Fruit fly (Drosophila melanogaster): Measurements from ENCODE around the gene atk.

The atk gene

DNA sequence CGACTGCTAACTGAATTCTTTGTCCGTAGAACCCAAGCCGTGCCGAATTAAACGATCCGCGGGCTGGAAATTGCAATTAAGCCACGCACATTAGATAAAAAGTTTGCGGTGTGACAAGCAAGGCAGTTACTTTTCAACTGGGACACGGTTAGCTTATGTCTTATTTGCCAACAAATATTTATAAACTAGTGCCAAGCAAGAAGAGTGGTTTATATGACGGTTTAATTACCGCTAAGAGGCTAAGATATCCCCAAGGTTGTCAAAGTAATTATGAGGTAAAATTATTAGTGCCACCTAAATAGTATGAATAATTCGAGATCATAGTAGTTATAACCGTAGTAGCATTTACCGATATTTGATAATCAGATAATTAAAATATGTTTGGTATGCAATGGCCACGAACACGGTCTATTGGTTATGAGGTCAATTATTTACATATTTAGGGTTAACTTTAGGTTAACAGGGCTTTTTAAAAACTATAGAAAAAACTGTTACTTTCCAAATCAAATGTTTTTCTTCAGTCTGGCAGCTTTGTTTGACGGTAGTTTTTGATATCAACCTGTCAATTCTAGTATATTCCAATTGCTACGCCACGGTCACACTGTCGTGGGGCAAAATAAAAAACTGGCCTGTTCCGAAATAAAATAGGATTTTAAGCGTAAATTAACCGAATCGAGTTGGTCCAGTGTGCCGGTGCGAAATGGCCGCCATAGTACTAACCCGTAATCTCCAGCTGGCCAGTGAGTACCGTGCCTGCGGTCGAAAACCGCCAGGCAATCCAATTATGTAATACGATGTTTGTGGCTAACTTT is 30.3 kb upstream of the atk start, which contains the start of gene ZnT77C (continued):
- TF ChIP-seq CG17361 (GFP tag; IDR thresholded peaks at IDR 0.05): 0 out of 3 replicates have a peak, but pooled peaks have one; percentile 31
- TF ChIP-seq HmgD (GFP tag; optimal IDR thresholded peaks at IDR 0.05): no peak
- TF ChIP-seq Hr3 (GFP tag; optimal IDR thresholded peaks at IDR 0.05): no peak
- TF ChIP-seq Rfx (GFP tag; IDR thresholded peaks at IDR 0.05): no peak
- no peak for TF ChIP-seq jing (GFP tag; optimal IDR thresholded peaks at IDR 0.05)
- no peak for TF ChIP-seq NFAT (GFP tag; IDR thresholded peaks at IDR 0.05)
- TF ChIP-seq NC2β (GFP tag; optimal IDR thresholded peaks at IDR 0.05): no peak
- no peak for TF ChIP-seq H15 (GFP tag; IDR thresholded peaks at IDR 0.05)
- no peak for TF ChIP-seq nom (GFP tag; optimal IDR thresholded peaks at IDR 0.05)
- no peak for TF ChIP-seq CG14860 (GFP tag; IDR thresholded peaks at IDR 0.05; ENCODE audit: partially characterized antibody)
- TF ChIP-seq pan (optimal IDR thresholded peaks at IDR 0.05): no peak
- TF ChIP-seq pan (GFP tag; optimal IDR thresholded peaks at IDR 0.05 in 1 of 2, IDR thresholded peaks at IDR 0.05 in 1 of 2): no peak
- TF ChIP-seq CG2120 (GFP tag; optimal IDR thresholded peaks at IDR 0.05): peak; percentile 32
- no peak for TF ChIP-seq CG1233 (GFP tag; optimal IDR thresholded peaks at IDR 0.05)
- no peak for TF ChIP-seq fru (optimal IDR thresholded peaks at IDR 0.05)
- TF ChIP-seq ken (GFP tag; IDR thresholded peaks at IDR 0.05): no peak
- no peak for TF ChIP-seq Xbp1 (GFP tag; optimal IDR thresholded peaks at IDR 0.05)
- peak; percentile 25 for TF ChIP-seq B-H2 (GFP tag; optimal IDR thresholded peaks at IDR 0.05)
- no peak for TF ChIP-seq Adf1 (GFP tag; IDR thresholded peaks at IDR 0.05)
- no peak for TF ChIP-seq prd (optimal IDR thresholded peaks at IDR 0.05)
- TF ChIP-seq prd (GFP tag; IDR thresholded peaks at IDR 0.05): no peak
- TF ChIP-seq CG5953 (GFP tag; IDR thresholded peaks at IDR 0.05): no peak
- no peak for TF ChIP-seq Kr (GFP tag; optimal IDR thresholded peaks at IDR 0.05)
- no peak for TF ChIP-seq ase (GFP tag; IDR thresholded peaks at IDR 0.05)
- TF ChIP-seq danr (GFP tag; IDR thresholded peaks at IDR 0.05): no peak
- TF ChIP-seq E2f2 (GFP tag; IDR thresholded peaks at IDR 0.05): peak; percentile 50
- TF ChIP-seq Nf-YA (GFP tag; IDR thresholded peaks at IDR 0.05): no peak
- TF ChIP-seq Lhr (GFP tag; optimal IDR thresholded peaks at IDR 0.05): peak; percentile 79
- no peak for TF ChIP-seq ash1 (GFP tag; optimal IDR thresholded peaks at IDR 0.05)
- TF ChIP-seq chinmo (GFP tag; IDR thresholded peaks at IDR 0.05; ENCODE audit: partially characterized antibody): no peak
- no peak for TF ChIP-seq CG10431 (GFP tag; optimal IDR thresholded peaks at IDR 0.05)
- no peak for TF ChIP-seq klu (GFP tag; IDR thresholded peaks at IDR 0.05)
- no peak for TF ChIP-seq Mad (GFP tag; optimal IDR thresholded peaks at IDR 0.05)
- no peak for TF ChIP-seq vvl (GFP tag; IDR thresholded peaks at IDR 0.05)
- TF ChIP-seq her (GFP tag; optimal IDR thresholded peaks at IDR 0.05): no peak
- no peak for TF ChIP-seq sna (GFP tag; IDR thresholded peaks at IDR 0.05; ENCODE audit: partially characterized antibody)
- TF ChIP-seq Xrp1 (GFP tag; IDR thresholded peaks at IDR 0.05): no peak
- no peak for TF ChIP-seq pnt (GFP tag; optimal IDR thresholded peaks at IDR 0.05)
- TF ChIP-seq CG7963 (GFP tag; IDR thresholded peaks at IDR 0.05; ENCODE audit: partially characterized antibody): no peak
- no peak for TF ChIP-seq p53 (GFP tag; optimal IDR thresholded peaks at IDR 0.05)
- peak; percentile 57 for TF ChIP-seq CG11504 (tag; optimal IDR thresholded peaks at IDR 0.05)
- no peak for TF ChIP-seq CG15601 (tag; optimal IDR thresholded peaks at IDR 0.05)
- no peak for TF ChIP-seq CG18011 (GFP tag; optimal IDR thresholded peaks at IDR 0.05)
- TF ChIP-seq CG8944 (GFP tag; optimal IDR thresholded peaks at IDR 0.05): no peak
- TF ChIP-seq CG14710 (tag; optimal IDR thresholded peaks at IDR 0.05): peak; percentile 13
- TF ChIP-seq CG3281 (GFP tag; optimal IDR thresholded peaks at IDR 0.05): no peak
- TF ChIP-seq slp2 (GFP tag; optimal IDR thresholded peaks at IDR 0.05): no peak
- no peak for TF ChIP-seq Mes4 (GFP tag; optimal IDR thresholded peaks at IDR 0.05)
- TF ChIP-seq wor (GFP tag; IDR thresholded peaks at IDR 0.05): no peak
- TF ChIP-seq Nf-YB (GFP tag; optimal IDR thresholded peaks at IDR 0.05): no peak
- no peak for TF ChIP-seq corto (GFP tag; optimal IDR thresholded peaks at IDR 0.05)
